Fruit fly (Drosophila melanogaster): ENCODE results near the gene PIG-F.
A peak's percentile ranks its signal among the peaks of the same experiment; 100 is the strongest.

PIG-F gene

DNA sequence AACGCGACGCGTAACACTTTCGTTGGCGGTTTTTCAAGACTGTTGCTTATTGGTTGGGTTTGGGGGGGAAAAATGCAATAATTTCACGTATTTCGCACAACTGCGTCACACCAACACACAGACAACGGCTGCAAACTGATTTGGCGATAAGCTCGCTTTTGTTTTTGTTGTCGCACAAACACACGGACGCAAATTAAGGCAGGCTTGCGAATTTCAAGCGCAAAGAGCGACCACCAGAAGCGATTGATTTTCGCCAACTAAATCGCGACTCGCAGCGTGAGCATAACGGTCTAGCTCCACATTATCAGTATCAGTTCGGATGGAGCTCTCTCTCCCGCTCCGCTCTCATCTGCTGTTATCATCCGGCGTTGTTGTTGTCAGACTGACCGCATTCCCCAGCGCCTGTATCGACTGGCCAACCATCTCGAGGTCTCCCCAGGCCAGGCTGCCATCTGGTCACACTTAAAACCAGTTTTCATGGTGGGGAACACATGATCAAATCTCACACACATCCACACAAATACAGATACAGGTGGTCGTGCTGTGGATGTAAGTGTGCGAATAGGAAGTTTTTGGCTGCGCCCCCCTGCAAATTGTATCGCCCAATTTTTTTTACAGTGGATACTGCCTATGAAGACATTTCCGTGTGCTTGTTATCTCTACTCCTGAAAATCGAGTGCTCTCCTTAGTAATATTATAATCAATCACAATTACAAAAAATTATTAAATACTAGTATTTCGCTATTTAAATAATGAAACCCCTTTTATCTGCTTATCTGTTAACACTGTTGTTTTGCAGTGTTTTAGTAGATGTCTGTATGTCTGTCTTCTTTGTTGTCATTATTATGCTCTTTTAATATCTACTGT lies 20.7 kb downstream of the PIG-F start (continued):
- peak; percentile 64 for TF ChIP-seq CG15514 (GFP tag; optimal IDR thresholded peaks at IDR 0.05)
- peak; percentile 31 for TF ChIP-seq tx (GFP tag; optimal IDR thresholded peaks at IDR 0.05)
- TF ChIP-seq crp (GFP tag; optimal IDR thresholded peaks at IDR 0.05): peak in 1 of 2 experiments; percentile 33
- peak; percentile 47 for TF ChIP-seq CG10147 (GFP tag; optimal IDR thresholded peaks at IDR 0.05)
- no peak for TF ChIP-seq ac (GFP tag; optimal IDR thresholded peaks at IDR 0.05)
- TF ChIP-seq gce (GFP tag; IDR thresholded peaks at IDR 0.05): no peak
- TF ChIP-seq dan (GFP tag; IDR thresholded peaks at IDR 0.05): no peak
- peak; percentile 34 for TF ChIP-seq CG13624 (GFP tag; optimal IDR thresholded peaks at IDR 0.05)
- peak; percentile 78 for TF ChIP-seq al (GFP tag; IDR thresholded peaks at IDR 0.05)
- peak; percentile 96 for TF ChIP-seq CG4360 (GFP tag; IDR thresholded peaks at IDR 0.05)
- no peak for TF ChIP-seq Lhr (GFP tag; optimal IDR thresholded peaks at IDR 0.05)
- no peak for TF ChIP-seq dmrt99B (tag; optimal IDR thresholded peaks at IDR 0.05)
- TF ChIP-seq ftz-f1 (GFP tag; optimal IDR thresholded peaks at IDR 0.05): peak; percentile 45
- peak; percentile 39 for TF ChIP-seq CG6813 (GFP tag; optimal IDR thresholded peaks at IDR 0.05)
- no peak for TF ChIP-seq prd (optimal IDR thresholded peaks at IDR 0.05)
- peak; percentile 57; the same call in 2 of the 3 replicates for TF ChIP-seq prd (GFP tag; IDR thresholded peaks at IDR 0.05)
- TF ChIP-seq CG30403 (GFP tag; optimal IDR thresholded peaks at IDR 0.05): peak; percentile 34
- peak; percentile 49; the same call in 1 of the 2 replicates for TF ChIP-seq Xrp1 (GFP tag; IDR thresholded peaks at IDR 0.05)
- 0 out of 2 replicates have a peak, but pooled peaks have one; percentile 19 for TF ChIP-seq Awh (GFP tag; IDR thresholded peaks at IDR 0.05)
- TF ChIP-seq Bgb (GFP tag; IDR thresholded peaks at IDR 0.05; ENCODE audit: partially characterized antibody): 0 out of 2 replicates have a peak, but pooled peaks have one; percentile 25
- TF ChIP-seq CG2199 (GFP tag; IDR thresholded peaks at IDR 0.05): peak; percentile 72; the same call in 1 of the 3 replicates
- TF ChIP-seq trh (GFP tag; optimal IDR thresholded peaks at IDR 0.05): no peak
- TF ChIP-seq CG8478 (optimal IDR thresholded peaks at IDR 0.05): no peak
- no peak for TF ChIP-seq C15 (GFP tag; IDR thresholded peaks at IDR 0.05)
- TF ChIP-seq CG7839 (tag; optimal IDR thresholded peaks at IDR 0.05): peak; percentile 75
- no peak for TF ChIP-seq stwl (tag; optimal IDR thresholded peaks at IDR 0.05)
- TF ChIP-seq so (GFP tag; IDR thresholded peaks at IDR 0.05): no peak
- TF ChIP-seq Deaf1 (tag; optimal IDR thresholded peaks at IDR 0.05): peak; percentile 14
- TF ChIP-seq twi (tag; optimal IDR thresholded peaks at IDR 0.05): no peak
- TF ChIP-seq CG1832 (GFP tag; optimal IDR thresholded peaks at IDR 0.05): no peak
- TF ChIP-seq jigr1 (GFP tag; IDR thresholded peaks at IDR 0.05): no peak
- no peak for TF ChIP-seq CG10979 (tag; optimal IDR thresholded peaks at IDR 0.05)
- TF ChIP-seq Hand (GFP tag; optimal IDR thresholded peaks at IDR 0.05): peak; percentile 1
- no peak for TF ChIP-seq Ets65A (GFP tag)
- TF ChIP-seq Nf-YC (tag; optimal IDR thresholded peaks at IDR 0.05): peak; percentile 58
- TF ChIP-seq ara (GFP tag; IDR thresholded peaks at IDR 0.05): no peak
- peak; percentile 83 for TF ChIP-seq CG10543 (GFP tag; optimal IDR thresholded peaks at IDR 0.05)
- peak; percentile 50 for TF ChIP-seq CG7786 (GFP tag; optimal IDR thresholded peaks at IDR 0.05)
- no peak for TF ChIP-seq hkb (optimal IDR thresholded peaks at IDR 0.05)
- peak; percentile 71 for TF ChIP-seq hkb (GFP tag; IDR thresholded peaks at IDR 0.05)
- TF ChIP-seq CG10654 (GFP tag; optimal IDR thresholded peaks at IDR 0.05): peak; percentile 41
- peak; percentile 54; the same call in 2 of the 3 replicates for TF ChIP-seq CG11695 (GFP tag; IDR thresholded peaks at IDR 0.05)
- TF ChIP-seq zfh2 (GFP tag; optimal IDR thresholded peaks at IDR 0.05): peak; percentile 62
- TF ChIP-seq CG4404 (GFP tag; IDR thresholded peaks at IDR 0.05): 0 out of 2 replicates have a peak, but pooled peaks have one; percentile 12
- TF ChIP-seq CG15479 (GFP tag; optimal IDR thresholded peaks at IDR 0.05): no peak
- TF ChIP-seq pnt (GFP tag; optimal IDR thresholded peaks at IDR 0.05): no peak
- TF ChIP-seq toy (GFP tag; IDR thresholded peaks at IDR 0.05): peak; percentile 26; the same call in 1 of the 2 replicates
- no peak for TF ChIP-seq CG15601 (tag; optimal IDR thresholded peaks at IDR 0.05)
- TF ChIP-seq Hey (tag; optimal IDR thresholded peaks at IDR 0.05): no peak
- TF ChIP-seq CG9437 (GFP tag; optimal IDR thresholded peaks at IDR 0.05): no peak

Measured in whole organism, embryonic.